Fruit fly (Drosophila melanogaster) whole organism, prepupa: ENCODE measurements around the gene Gycalpha99B.

Source experiments
- CG10631 ChIP-seq: fragments of 200-800 bp; sonication (Bioruptor generic); optimal IDR thresholded peaks from 2 replicates; lab custom pipeline; 2016; ENCODE audit warnings: missing biosample characterization, missing genetic modification characterization
- CG11762 ChIP-seq: fragments of 200-800 bp; sonication (Bioruptor generic); optimal IDR thresholded peaks from 3 replicates; lab custom pipeline; 2016; ENCODE audit warnings: missing biosample characterization, missing genetic modification characterization; ENCODE audit not compliant: insufficient read depth
- CG3032 ChIP-seq: fragments of 200-800 bp; optimal IDR thresholded peaks from 2 replicates; lab custom pipeline; 2019; ENCODE audit warnings: missing biosample characterization, mild to moderate bottlenecking, missing genetic modification characterization, moderate library complexity
- CG31627 ChIP-seq: fragments of 200-800 bp; sonication (Bioruptor generic); optimal IDR thresholded peaks from 3 replicates; lab custom pipeline; 2016; ENCODE audit warnings: missing biosample characterization, missing genetic modification characterization
- CG34406 ChIP-seq: fragments of 200-800 bp; sonication (Bioruptor generic); optimal IDR thresholded peaks from 3 replicates; lab custom pipeline; 2016; ENCODE audit warnings: missing biosample characterization, missing genetic modification characterization
- CG4318 ChIP-seq: fragments of 200-800 bp; sonication (Bioruptor generic); optimal IDR thresholded peaks from 3 replicates; lab custom pipeline; 2017; ENCODE audit warnings: missing biosample characterization, mild to moderate bottlenecking, missing genetic modification characterization
- CG6163 ChIP-seq: fragments of 200-800 bp; sonication (Bioruptor generic); IDR thresholded peaks from 3 replicates; pipeline ENCODE4 v1.3.6; 2022; ENCODE audit warnings: missing biosample characterization, missing genetic modification characterization
- CG6792 ChIP-seq: fragments of 200-800 bp; sonication (Bioruptor generic); optimal IDR thresholded peaks from 3 replicates; lab custom pipeline; 2016; ENCODE audit warnings: missing biosample characterization, missing genetic modification characterization
- CG8319 ChIP-seq: fragments of 200-800 bp; sonication (Bioruptor generic); optimal IDR thresholded peaks from 3 replicates; lab custom pipeline; 2016; ENCODE audit warnings: missing biosample characterization, missing genetic modification characterization
- CG8632 ChIP-seq: fragments of 200-800 bp; sonication (Bioruptor generic); optimal IDR thresholded peaks from 3 replicates; lab custom pipeline; 2016; ENCODE audit warnings: missing biosample characterization, missing genetic modification characterization
- Eip75B ChIP-seq: fragments of 200-800 bp; sonication (Bioruptor generic); optimal IDR thresholded peaks from 3 replicates; lab custom pipeline; 2016; ENCODE audit warnings: missing biosample characterization, missing genetic modification characterization
- Ets96B ChIP-seq: fragments of 200-800 bp; optimal IDR thresholded peaks from 2 replicates; lab custom pipeline; 2019; ENCODE audit warnings: missing biosample characterization, mild to moderate bottlenecking, missing genetic modification characterization, moderate library complexity
- Hr38 ChIP-seq: sonication (Bioruptor generic); optimal IDR thresholded peaks from 2 replicates; lab custom pipeline; 2016; ENCODE audit warnings: missing biosample characterization, missing genetic modification characterization
- Hr39 ChIP-seq: fragments of 200-800 bp; sonication (Bioruptor generic); optimal IDR thresholded peaks from 2 replicates; lab custom pipeline; 2016; ENCODE audit warnings: missing biosample characterization, missing genetic modification characterization
- Smox ChIP-seq: fragments of 200-800 bp; sonication (Bioruptor generic); optimal IDR thresholded peaks from 3 replicates; lab custom pipeline; 2016; ENCODE audit warnings: missing biosample characterization, missing genetic modification characterization
- Sox14 ChIP-seq: fragments of 200-800 bp; sonication (Bioruptor generic); optimal IDR thresholded peaks from 3 replicates; lab custom pipeline; 2016; ENCODE audit warnings: missing biosample characterization, missing genetic modification characterization
- Sox15 ChIP-seq: fragments of 200-800 bp; sonication (Bioruptor generic); optimal IDR thresholded peaks from 3 replicates; lab custom pipeline; 2016; ENCODE audit warnings: missing biosample characterization, missing genetic modification characterization
- achi ChIP-seq: fragments of 200-800 bp; sonication (Bioruptor generic); optimal IDR thresholded peaks from 3 replicates; lab custom pipeline; 2016; ENCODE audit warnings: missing biosample characterization, missing genetic modification characterization
- acj6 ChIP-seq: fragments of 200-800 bp; sonication (Bioruptor generic); optimal IDR thresholded peaks from 3 replicates; lab custom pipeline; 2016; ENCODE audit warnings: missing biosample characterization, missing genetic modification characterization
- dac ChIP-seq: fragments of 200-800 bp; sonication (Bioruptor generic); optimal IDR thresholded peaks from 2 replicates; lab custom pipeline; 2017; ENCODE audit warnings: missing biosample characterization, mild to moderate bottlenecking, missing genetic modification characterization
- eg ChIP-seq: fragments of 200-800 bp; sonication (Bioruptor generic); IDR thresholded peaks from 3 replicates; pipeline ENCODE4 v1.3.6; 2022; ENCODE audit warnings: missing biosample characterization, missing genetic modification characterization
- fkh ChIP-seq: fragments of 200-800 bp; sonication (Bioruptor generic); optimal IDR thresholded peaks from 3 replicates; lab custom pipeline; 2017; ENCODE audit warnings: missing biosample characterization, mild to moderate bottlenecking, missing genetic modification characterization, moderate library complexity
- pdm3 ChIP-seq: fragments of 200-800 bp; sonication (Bioruptor generic); optimal IDR thresholded peaks from 3 replicates; lab custom pipeline; 2016; ENCODE audit warnings: missing biosample characterization, missing genetic modification characterization
- salr ChIP-seq, 2 experiments: fragments of 200-800 bp; sonication (Bioruptor generic); optimal IDR thresholded peaks; 3 replicates each; lab custom pipeline; 2016 to 2018; ENCODE audit warnings: missing biosample characterization in 2 of 2, missing genetic modification characterization in 2 of 2, mild to moderate bottlenecking in 1 of 2
- spab ChIP-seq: fragments of 200-800 bp; sonication (Bioruptor generic); optimal IDR thresholded peaks from 2 replicates; lab custom pipeline; 2017; ENCODE audit warnings: missing biosample characterization, mild to moderate bottlenecking, missing genetic modification characterization, missing genetic modification reagents
- ss ChIP-seq, 2 experiments: fragments of 200-800 bp; sonication (Bioruptor generic); optimal IDR thresholded peaks; 2 replicates in 1 of 2; 3 replicates in 1 of 2; lab custom pipeline; 2017 to 2018; ENCODE audit warnings: mild to moderate bottlenecking in 2 of 2, missing biosample characterization in 2 of 2, missing genetic modification characterization in 2 of 2, moderate library complexity in 1 of 2
- vri ChIP-seq: fragments of 200-800 bp; sonication (Bioruptor generic); optimal IDR thresholded peaks from 3 replicates; lab custom pipeline; 2016; ENCODE audit warnings: missing biosample characterization, mild to moderate bottlenecking, missing genetic modification characterization

The Gycalpha99B gene

DNA sequence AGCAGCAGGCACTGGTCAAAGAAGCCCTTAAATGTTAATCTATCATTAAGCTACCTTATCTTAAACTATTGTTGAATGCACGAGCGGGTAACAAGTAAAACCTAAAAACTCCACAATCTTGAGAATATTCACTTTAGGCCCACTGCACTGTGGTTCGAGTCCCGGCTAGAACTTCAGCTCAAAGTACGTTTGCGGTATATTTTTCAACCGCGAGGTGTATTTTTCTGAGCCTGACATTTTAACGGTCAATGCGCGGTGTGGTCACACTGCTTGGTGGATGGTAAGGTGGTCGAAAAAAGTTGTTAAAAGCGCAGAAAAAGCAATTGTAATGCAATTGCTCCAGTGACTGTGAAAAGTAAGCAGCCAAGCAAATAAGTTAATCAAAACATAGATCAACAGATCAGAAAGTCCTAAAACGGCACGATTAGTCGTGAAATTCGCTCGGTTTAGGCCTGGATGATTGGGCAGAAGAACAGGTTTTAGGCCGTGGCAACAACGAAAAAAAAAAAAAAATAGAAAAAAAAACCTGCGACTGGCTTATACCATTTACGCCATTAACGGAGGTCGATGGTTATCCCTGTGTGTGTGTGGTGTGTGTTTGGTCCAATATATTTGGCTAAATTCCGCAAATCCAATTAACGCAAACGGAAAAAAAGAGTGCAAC is 43.4 kb downstream of the Gycalpha99B start, which contains the start of gene Kul (continued):
- TF ChIP-seq CG8319 (GFP tag; lab: Kevin White, UChicago): peak; percentile 24
- peak; percentile 33 for TF ChIP-seq spab (GFP tag; lab: Kevin White, UChicago)
- peak; percentile 41 for TF ChIP-seq dac
- peak; percentile 27 for TF ChIP-seq Sox14
- TF ChIP-seq Hr39: no peak
- no peak for TF ChIP-seq CG6792 (GFP tag; lab: Kevin White, UChicago)
- TF ChIP-seq CG34406 (GFP tag; lab: Kevin White, UChicago): no peak
- no peak for TF ChIP-seq Hr38 (GFP tag; lab: Kevin White, UChicago)
- TF ChIP-seq eg (GFP tag; lab: Robert Waterston, UW): peak; percentile 69
- no peak for TF ChIP-seq Ets96B (tag; lab: Kevin White, UChicago)
- no peak for TF ChIP-seq CG4318 (GFP tag; lab: Kevin White, UChicago)
- TF ChIP-seq fkh: no peak
- TF ChIP-seq CG10631 (GFP tag; lab: Kevin White, UChicago): no peak
- no peak for TF ChIP-seq Eip75B
- TF ChIP-seq CG3032 (tag; lab: Kevin White, UChicago): peak; percentile 55
- TF ChIP-seq salr (GFP tag; optimal IDR thresholded peaks at IDR 0.05; lab: Kevin White, UChicago): peak in 1 of 2 experiments; percentile 60
- TF ChIP-seq acj6 (GFP tag; lab: Kevin White, UChicago): no peak
- TF ChIP-seq Smox (GFP tag; lab: Kevin White, UChicago): no peak
- TF ChIP-seq achi (GFP tag; lab: Kevin White, UChicago): peak; percentile 34
- TF ChIP-seq CG6163 (GFP tag; lab: Robert Waterston, UW): peak; percentile 55; the same call in 2 of the 3 replicates
- TF ChIP-seq Sox15 (GFP tag; lab: Kevin White, UChicago): no peak
- TF ChIP-seq pdm3 (GFP tag; lab: Kevin White, UChicago): no peak
- no peak for TF ChIP-seq vri
- TF ChIP-seq ss (GFP tag; optimal IDR thresholded peaks at IDR 0.05; lab: Kevin White, UChicago): peak; percentile 62 to 76
- TF ChIP-seq CG11762 (GFP tag; lab: Kevin White, UChicago): no peak

DNA sequence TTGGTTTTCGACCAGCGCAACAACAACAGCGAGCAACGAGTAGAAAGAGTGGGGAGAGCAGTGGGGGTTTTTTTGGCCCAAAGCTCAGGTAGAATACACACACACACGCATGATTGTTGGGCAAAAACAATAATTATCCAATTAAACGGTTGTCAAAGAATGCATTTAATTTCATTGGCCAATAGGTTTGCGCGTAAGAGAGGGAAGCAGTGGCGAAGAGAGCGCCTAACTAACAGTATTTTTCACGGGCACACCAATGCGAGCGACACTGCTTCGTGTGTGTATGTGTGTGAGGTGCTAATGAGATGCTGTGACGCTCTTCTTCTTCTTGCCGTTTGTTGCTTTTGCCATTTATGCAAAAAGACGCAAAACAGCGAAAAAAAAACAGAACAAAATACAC is 44.0 kb downstream of the Gycalpha99B start:
- TF ChIP-seq dac (no peak), CG31627 (no peak), CG8632 (GFP tag; lab: Kevin White, UChicago) (no peak), CG6163 (GFP tag; lab: Robert Waterston, UW) (peak; percentile 24; the same call in 2 of the 3 replicates)
